Fruit fly (Drosophila melanogaster) whole organism, embryonic: ENCODE data around the gene Rpt5.
A peak's percentile ranks its signal among the peaks of the same experiment; 100 is the strongest.

Experiments
- Adf1 ChIP-seq: fragments of 200-800 bp; sonication (Bioruptor generic); IDR thresholded peaks from 2 replicates; pipeline ENCODE4 v1.3.6; 2022; ENCODE audit warnings: missing biosample characterization, missing genetic modification characterization
- CG1024 ChIP-seq: fragments of 200-800 bp; sonication (Bioruptor generic); IDR thresholded peaks from 2 replicates; pipeline ENCODE4 v1.3.6; 2022; ENCODE audit warnings: missing biosample characterization, missing genetic modification characterization
- CG10431 ChIP-seq: fragments of 200-800 bp; sonication (Bioruptor generic); optimal IDR thresholded peaks from 3 replicates; lab custom pipeline; 2018; ENCODE audit warnings: missing biosample characterization, mild to moderate bottlenecking, missing genetic modification characterization
- CG10979 ChIP-seq: fragments of 200-800 bp; sonication (Bioruptor generic); optimal IDR thresholded peaks from 2 replicates; lab custom pipeline; 2018; ENCODE audit warnings: missing biosample characterization, mild to moderate bottlenecking, missing genetic modification characterization, moderate library complexity
- CG11093 ChIP-seq: fragments of 200-800 bp; sonication (Bioruptor generic); IDR thresholded peaks from 3 replicates; pipeline ENCODE4 v1.3.6; 2022; ENCODE audit warnings: missing biosample characterization, missing genetic modification characterization
- CG11504 ChIP-seq: fragments of 200-800 bp; sonication (Bioruptor generic); optimal IDR thresholded peaks from 3 replicates; lab custom pipeline; 2019; ENCODE audit warnings: missing biosample characterization, mild to moderate bottlenecking, missing genetic modification characterization, moderate library complexity
- CG15269 ChIP-seq: fragments of 200-800 bp; sonication (Bioruptor generic); optimal IDR thresholded peaks from 2 replicates; lab custom pipeline; 2018; ENCODE audit warnings: missing biosample characterization, mild to moderate bottlenecking, missing genetic modification characterization, moderate library complexity
- CG1603 ChIP-seq: fragments of 200-800 bp; sonication (Bioruptor generic); optimal IDR thresholded peaks from 2 replicates; lab custom pipeline; 2019; ENCODE audit warnings: missing biosample characterization, mild to moderate bottlenecking, missing genetic modification characterization, moderate library complexity
- CG17359 ChIP-seq: fragments of 200-800 bp; sonication (Bioruptor generic); optimal IDR thresholded peaks from 3 replicates; lab custom pipeline; 2018; ENCODE audit warnings: missing biosample characterization, mild to moderate bottlenecking, missing genetic modification characterization, moderate library complexity
- CG2116 ChIP-seq: fragments of 200-800 bp; sonication (Bioruptor generic); optimal IDR thresholded peaks from 3 replicates; lab custom pipeline; 2018; ENCODE audit warnings: missing biosample characterization, mild to moderate bottlenecking, missing genetic modification characterization
- CG2202 ChIP-seq: fragments of 200-800 bp; sonication (Bioruptor generic); optimal IDR thresholded peaks from 2 replicates; lab custom pipeline; 2018; ENCODE audit warnings: missing biosample characterization, mild to moderate bottlenecking, missing genetic modification characterization
- CG2889 ChIP-seq: fragments of 200-800 bp; sonication (Bioruptor generic); IDR thresholded peaks from 3 replicates; pipeline ENCODE4 v1.3.6; 2022; ENCODE audit warnings: missing biosample characterization, missing genetic modification characterization
- CG30020 ChIP-seq: fragments of 200-800 bp; optimal IDR thresholded peaks from 2 replicates; lab custom pipeline; 2019; ENCODE audit warnings: missing biosample characterization, mild to moderate bottlenecking, missing genetic modification characterization, moderate library complexity
- CG3065 ChIP-seq: fragments of 200-800 bp; sonication (Bioruptor generic); optimal IDR thresholded peaks from 2 replicates; lab custom pipeline; 2016; ENCODE audit warnings: missing biosample characterization, missing genetic modification characterization
- CG31365 ChIP-seq: fragments of 200-800 bp; sonication (Bioruptor generic); optimal IDR thresholded peaks from 2 replicates; lab custom pipeline; 2018; ENCODE audit warnings: missing biosample characterization, mild to moderate bottlenecking, missing genetic modification characterization
- CG33213 ChIP-seq: fragments of 200-800 bp; sonication (Bioruptor generic); optimal IDR thresholded peaks from 3 replicates; lab custom pipeline; 2016; ENCODE audit warnings: missing biosample characterization, missing genetic modification characterization
- CG3726 ChIP-seq: fragments of 200-800 bp; sonication (Bioruptor generic); IDR thresholded peaks from 3 replicates; pipeline ENCODE4, ENCODE4 v1.3.6; 2022; ENCODE audit warnings: missing biosample characterization, missing genetic modification characterization
- CG6654 ChIP-seq: fragments of 200-800 bp; sonication (Bioruptor generic); optimal IDR thresholded peaks from 2 replicates; lab custom pipeline; 2017; ENCODE audit warnings: missing biosample characterization, mild to moderate bottlenecking, missing genetic modification characterization
- CG6813 ChIP-seq: fragments of 200-800 bp; sonication (Bioruptor generic); optimal IDR thresholded peaks from 2 replicates; lab custom pipeline; 2017; ENCODE audit warnings: missing biosample characterization, missing genetic modification characterization, mild to moderate bottlenecking, moderate library complexity, missing genetic modification reagents
- CG8290 ChIP-seq, 3 experiments: fragments of 200-800 bp; sonication (Bioruptor generic); optimal IDR thresholded peaks; 2 replicates each; lab custom pipeline; 2016 to 2019; ENCODE audit warnings: missing biosample characterization in 3 of 3, missing genetic modification characterization in 3 of 3, mild to moderate bottlenecking in 2 of 3, moderate library complexity in 1 of 3
- CG8478 ChIP-seq: fragments of >200 bp; optimal IDR thresholded peaks from 2 replicates; lab custom pipeline; 2018
- CG8765 ChIP-seq: fragments of 200-800 bp; sonication (Bioruptor generic); IDR thresholded peaks from 2 replicates; pipeline ENCODE4 v1.3.6; 2022; ENCODE audit warnings: missing biosample characterization, missing genetic modification characterization
- CG9727 ChIP-seq: fragments of 200-800 bp; sonication (Bioruptor generic); optimal IDR thresholded peaks from 3 replicates; lab custom pipeline; 2017; ENCODE audit warnings: missing biosample characterization, mild to moderate bottlenecking, missing genetic modification characterization
- Camta ChIP-seq: fragments of 200-800 bp; sonication (Bioruptor generic); optimal IDR thresholded peaks from 2 replicates; lab custom pipeline; 2016; ENCODE audit warnings: missing biosample characterization, missing genetic modification characterization
- Eip74EF ChIP-seq, 2 experiments: fragments of 200-800 bp in 1 of 2; fragments of >200 bp in 1 of 2; sonication (Bioruptor generic) in 1 of 2; optimal IDR thresholded peaks; 2 replicates each; lab custom pipeline; 2017 to 2019; ENCODE audit warnings: missing biosample characterization in 2 of 2, missing genetic modification characterization in 2 of 2, mild to moderate bottlenecking in 1 of 2, moderate library complexity in 1 of 2
- Ets65A ChIP-seq: fragments of 200-800 bp; sonication (Bioruptor generic); peaks from one replicate; lab custom pipeline; 2016; ENCODE audit warnings: missing biosample characterization, missing genetic modification characterization
- Lhr ChIP-seq: fragments of 200-800 bp; sonication (Bioruptor generic); optimal IDR thresholded peaks from 3 replicates; lab custom pipeline; 2017; ENCODE audit warnings: mild to moderate bottlenecking, missing biosample characterization, missing genetic modification reagents, missing genetic modification characterization
- Mes4 ChIP-seq: fragments of 200-800 bp; sonication (Bioruptor generic); optimal IDR thresholded peaks from 2 replicates; lab custom pipeline; 2016; ENCODE audit warnings: missing biosample characterization, missing genetic modification characterization
- NC2β ChIP-seq: fragments of 200-800 bp; sonication (Bioruptor generic); optimal IDR thresholded peaks from 2 replicates; lab custom pipeline; 2016; ENCODE audit warnings: missing biosample characterization, missing genetic modification characterization
- NFAT ChIP-seq: fragments of 200-800 bp; sonication (Bioruptor generic); IDR thresholded peaks from 2 replicates; pipeline ENCODE4 v1.3.6; 2022; ENCODE audit warnings: missing biosample characterization, missing genetic modification characterization
- Nf-YA ChIP-seq: fragments of 200-800 bp; sonication (Bioruptor generic); IDR thresholded peaks from 2 replicates; pipeline ENCODE4 v1.3.6; 2022; ENCODE audit warnings: missing biosample characterization, missing genetic modification characterization
- Sox100B ChIP-seq: fragments of 200-800 bp; sonication (Bioruptor generic); optimal IDR thresholded peaks from 3 replicates; lab custom pipeline; 2018; ENCODE audit warnings: missing biosample characterization, mild to moderate bottlenecking, missing genetic modification characterization
- ab ChIP-seq: fragments of 200-800 bp; sonication (Bioruptor generic); optimal IDR thresholded peaks from 2 replicates; lab custom pipeline; 2016; ENCODE audit warnings: missing biosample characterization, missing genetic modification characterization
- bbx ChIP-seq: fragments of 200-800 bp; sonication (Bioruptor generic); IDR thresholded peaks from 2 replicates; pipeline ENCODE4 v1.3.6; 2022; ENCODE audit warnings: missing biosample characterization, missing genetic modification characterization; ENCODE audit not compliant: partially characterized antibody
- bcd ChIP-seq: fragments of 200-800 bp; sonication (Bioruptor generic); optimal IDR thresholded peaks from 2 replicates; lab custom pipeline; 2017; ENCODE audit warnings: missing biosample characterization, mild to moderate bottlenecking, missing genetic modification characterization
- btn ChIP-seq: fragments of 200-800 bp; sonication (Bioruptor generic); optimal IDR thresholded peaks from 2 replicates; lab custom pipeline; 2016; ENCODE audit warnings: missing biosample characterization, missing genetic modification characterization
- cg ChIP-seq: fragments of 200-800 bp; sonication (Bioruptor generic); optimal IDR thresholded peaks from 3 replicates; lab custom pipeline; 2019; ENCODE audit warnings: missing biosample characterization, mild to moderate bottlenecking, missing genetic modification characterization, moderate library complexity
- dan ChIP-seq: fragments of 200-800 bp; sonication (Bioruptor generic); IDR thresholded peaks from 2 replicates; pipeline ENCODE4 v1.3.6; 2022; ENCODE audit warnings: missing biosample characterization, missing genetic modification characterization
- danr ChIP-seq: fragments of 200-800 bp; sonication (Bioruptor generic); IDR thresholded peaks from 2 replicates; pipeline ENCODE4 v1.3.6; 2022; ENCODE audit warnings: missing biosample characterization, missing genetic modification characterization
- dysf ChIP-seq: fragments of 200-800 bp; sonication (Bioruptor generic); IDR thresholded peaks from 3 replicates; pipeline ENCODE4 v1.3.6; 2022; ENCODE audit warnings: missing biosample characterization, missing genetic modification characterization
- lab ChIP-seq: fragments of 200-800 bp; sonication (Bioruptor generic); optimal IDR thresholded peaks from 3 replicates; lab custom pipeline; 2017; ENCODE audit warnings: missing biosample characterization, missing genetic modification characterization, mild to moderate bottlenecking, moderate library complexity, missing genetic modification reagents
- lola ChIP-seq, 3 experiments: fragments of >200 bp in 2 of 3; fragments of 200-800 bp in 1 of 3; sonication (Bioruptor generic) in 1 of 3; optimal IDR thresholded peaks; 2 replicates each; lab custom pipeline; 2017 to 2019; ENCODE audit warnings: missing biosample characterization in 3 of 3, missing genetic modification characterization in 3 of 3, mild to moderate bottlenecking in 1 of 3, moderate library complexity in 1 of 3
- oc ChIP-seq: fragments of 200-800 bp; sonication (Bioruptor generic); optimal IDR thresholded peaks from 2 replicates; lab custom pipeline; 2018; ENCODE audit warnings: missing biosample characterization, mild to moderate bottlenecking, missing genetic modification characterization, moderate library complexity
- pb ChIP-seq: fragments of 200-800 bp; sonication (Bioruptor generic); optimal IDR thresholded peaks from 3 replicates; lab custom pipeline; 2016; ENCODE audit warnings: missing biosample characterization, missing genetic modification characterization
- prd ChIP-seq, 3 experiments: fragments of >200 bp in 2 of 3; fragments of 200-800 bp in 1 of 3; sonication (Bioruptor generic) in 1 of 3; optimal IDR thresholded peaks in 2 of 3; IDR thresholded peaks in 1 of 3; 2 replicates in 2 of 3; 3 replicates in 1 of 3; pipeline versions ENCODE4 v1.3.6 to Lab custom; 2017 to 2022; ENCODE audit warnings: missing biosample characterization in 1 of 3, missing genetic modification characterization in 1 of 3
- sd ChIP-seq: fragments of 200-800 bp; sonication (Bioruptor generic); optimal IDR thresholded peaks from 3 replicates; lab custom pipeline; 2018; ENCODE audit warnings: missing biosample characterization, mild to moderate bottlenecking, missing genetic modification characterization, moderate library complexity
- sima ChIP-seq: fragments of 200-800 bp; sonication (Bioruptor generic); optimal IDR thresholded peaks from 2 replicates; lab custom pipeline; 2016; ENCODE audit warnings: missing biosample characterization, missing genetic modification characterization
- sna ChIP-seq: fragments of 200-800 bp; sonication (Bioruptor generic); IDR thresholded peaks from 2 replicates; pipeline ENCODE4 v1.3.6; 2022; ENCODE audit warnings: missing biosample characterization, missing genetic modification characterization; ENCODE audit not compliant: partially characterized antibody
- trem ChIP-seq: fragments of 200-800 bp; optimal IDR thresholded peaks from 3 replicates; lab custom pipeline; 2019; ENCODE audit warnings: missing biosample characterization, mild to moderate bottlenecking, missing genetic modification characterization, moderate library complexity
- wor ChIP-seq: fragments of 200-800 bp; sonication (Bioruptor generic); IDR thresholded peaks from 2 replicates; pipeline ENCODE4 v1.3.6; 2022; ENCODE audit warnings: missing biosample characterization, missing genetic modification characterization

Rpt5 gene

DNA sequence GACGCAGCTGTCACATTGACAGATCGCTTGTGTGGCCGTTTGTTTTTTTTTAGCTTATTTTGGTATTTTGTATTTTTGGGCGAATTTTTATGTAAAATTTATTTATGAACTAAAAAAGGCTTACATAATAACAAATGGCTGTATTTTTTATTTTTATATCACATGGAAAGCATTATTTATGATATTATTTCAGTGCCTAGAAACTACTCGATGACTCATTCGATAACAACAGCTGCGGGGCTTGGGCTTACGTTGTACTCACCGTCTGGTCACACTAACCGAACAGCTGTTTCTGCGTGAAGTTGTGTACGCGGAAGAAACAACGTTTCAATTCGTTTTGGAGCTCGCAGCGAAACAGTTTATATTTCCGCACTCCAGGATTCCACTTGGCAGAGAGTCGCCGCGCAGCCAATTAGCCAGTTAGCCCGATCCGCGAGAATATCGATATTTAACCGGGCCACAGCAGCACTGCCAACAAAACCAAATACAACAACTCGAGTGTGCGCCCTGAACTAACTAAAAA lies 19.6 kb upstream of the Rpt5 start, which contains the start of the genes Hmgcr and Rpn9 (continued):
- no peak for TF ChIP-seq CG9727 (GFP tag; lab: Kevin White, UChicago)
- TF ChIP-seq CG2889 = no peak
- TF ChIP-seq CG3726 (GFP tag; lab: Robert Waterston, UW) = no peak
- peak; percentile 8 for TF ChIP-seq CG8290 (GFP tag; optimal IDR thresholded peaks at IDR 0.05; lab: Kevin White, UChicago)
- TF ChIP-seq CG8290 (tag; optimal IDR thresholded peaks at IDR 0.05; lab: Kevin White, UChicago) = peak in 1 of 2 experiments; percentile 47
- TF ChIP-seq lab (GFP tag; lab: Kevin White, UChicago) = peak; percentile 32
- no peak for TF ChIP-seq pb (GFP tag; lab: Kevin White, UChicago)
- TF ChIP-seq cg (GFP tag; lab: Kevin White, UChicago) = no peak
- TF ChIP-seq Adf1 = peak; percentile 44; the same call in 1 of the 2 replicates
- TF ChIP-seq oc (tag; lab: Kevin White, UChicago) = no peak
- TF ChIP-seq danr (GFP tag; lab: Robert Waterston, UW) = no peak
- TF ChIP-seq NFAT (GFP tag; lab: Robert Waterston, UW) = no peak
- peak; percentile 16 for TF ChIP-seq CG15269 (tag; lab: Kevin White, UChicago)
- no peak for TF ChIP-seq prd (optimal IDR thresholded peaks at IDR 0.05; lab: Kevin White, UChicago)
- TF ChIP-seq prd (GFP tag; IDR thresholded peaks at IDR 0.05; lab: Robert Waterston, UW) = no peak
- peak; percentile 54 for TF ChIP-seq CG10431 (GFP tag; lab: Kevin White, UChicago)
- TF ChIP-seq wor = no peak
- peak; percentile 51 for TF ChIP-seq CG11504
- peak; percentile 73 for TF ChIP-seq trem
- TF ChIP-seq NC2β = peak; percentile 55
- TF ChIP-seq CG11093 (GFP tag; lab: Robert Waterston, UW) = no peak
- no peak for TF ChIP-seq ab (GFP tag; lab: Kevin White, UChicago)
- no peak for TF ChIP-seq sd (tag; lab: Kevin White, UChicago)
- TF ChIP-seq Ets65A (GFP tag; lab: Kevin White, UChicago) = peak; percentile 6
- no peak for TF ChIP-seq sima (GFP tag; lab: Kevin White, UChicago)
- TF ChIP-seq CG2202 (tag; lab: Kevin White, UChicago) = no peak
- TF ChIP-seq CG6813 (GFP tag; lab: Kevin White, UChicago) = no peak
- peak; percentile 79 for TF ChIP-seq Lhr
- peak; percentile 67; the same call in 1 of the 2 replicates for TF ChIP-seq bbx (GFP tag; lab: Robert Waterston, UW)
- TF ChIP-seq bcd (GFP tag; lab: Kevin White, UChicago) = no peak
- TF ChIP-seq CG8478 (lab: Kevin White, UChicago) = no peak
- TF ChIP-seq CG31365 (tag; lab: Kevin White, UChicago) = no peak
- TF ChIP-seq lola (GFP tag; optimal IDR thresholded peaks at IDR 0.05; lab: Kevin White, UChicago) = no peak
- TF ChIP-seq CG33213 (GFP tag; lab: Kevin White, UChicago) = peak; percentile 15
- no peak for TF ChIP-seq Sox100B (GFP tag; lab: Kevin White, UChicago)
- TF ChIP-seq btn (GFP tag; lab: Kevin White, UChicago) = no peak
- no peak for TF ChIP-seq CG3065 (GFP tag; lab: Kevin White, UChicago)
- TF ChIP-seq Camta = peak; percentile 21
- peak; percentile 58 for TF ChIP-seq CG1603 (tag; lab: Kevin White, UChicago)
- peak; percentile 72 for TF ChIP-seq CG2116 (GFP tag; lab: Kevin White, UChicago)
- TF ChIP-seq CG1024 (GFP tag; lab: Robert Waterston, UW) = no peak
- TF ChIP-seq dysf (GFP tag; lab: Robert Waterston, UW) = no peak
- no peak for TF ChIP-seq CG6654 (GFP tag; lab: Kevin White, UChicago)
- TF ChIP-seq CG8765 (GFP tag; lab: Robert Waterston, UW) = no peak
- peak in 1 of 2 experiments; percentile 71 for TF ChIP-seq Eip74EF (GFP tag; optimal IDR thresholded peaks at IDR 0.05; lab: Kevin White, UChicago)
- TF ChIP-seq Nf-YA (GFP tag; lab: Robert Waterston, UW) = no peak
- TF ChIP-seq CG17359 = no peak
- TF ChIP-seq CG30020 (tag; lab: Kevin White, UChicago) = peak; percentile 20
- no peak for TF ChIP-seq CG10979 (tag; lab: Kevin White, UChicago)
- no peak for TF ChIP-seq dan (GFP tag; lab: Robert Waterston, UW)
- TF ChIP-seq sna (GFP tag; lab: Robert Waterston, UW) = no peak
- TF ChIP-seq Mes4 (GFP tag; lab: Kevin White, UChicago) = peak; percentile 50
